Fruit fly (Drosophila melanogaster) S2 (cell line): ENCODE measurements around the gene P5CDh2.

ENCODE experiments used
- CG8478 ChIP-seq: fragments of >200 bp; optimal IDR thresholded peaks from 2 replicates; lab custom pipeline; 2018
- CTCF ChIP-seq, 2 experiments: fragments of >200 bp; optimal IDR thresholded peaks; 2 replicates each; lab custom pipeline; 2018

dm6 chr3R:21862137-21862850 lies 15.4 kb upstream of the P5CDh2 start:
- TF ChIP-seq CG8478 (lab: Kevin White, UChicago) (no peak), CTCF (optimal IDR thresholded peaks at IDR 0.05; lab: Kevin White, UChicago) (no peak)
